Worm (Caenorhabditis elegans): ENCODE measurements around the gene F20B10.3.

Gene F20B10.3

DNA sequence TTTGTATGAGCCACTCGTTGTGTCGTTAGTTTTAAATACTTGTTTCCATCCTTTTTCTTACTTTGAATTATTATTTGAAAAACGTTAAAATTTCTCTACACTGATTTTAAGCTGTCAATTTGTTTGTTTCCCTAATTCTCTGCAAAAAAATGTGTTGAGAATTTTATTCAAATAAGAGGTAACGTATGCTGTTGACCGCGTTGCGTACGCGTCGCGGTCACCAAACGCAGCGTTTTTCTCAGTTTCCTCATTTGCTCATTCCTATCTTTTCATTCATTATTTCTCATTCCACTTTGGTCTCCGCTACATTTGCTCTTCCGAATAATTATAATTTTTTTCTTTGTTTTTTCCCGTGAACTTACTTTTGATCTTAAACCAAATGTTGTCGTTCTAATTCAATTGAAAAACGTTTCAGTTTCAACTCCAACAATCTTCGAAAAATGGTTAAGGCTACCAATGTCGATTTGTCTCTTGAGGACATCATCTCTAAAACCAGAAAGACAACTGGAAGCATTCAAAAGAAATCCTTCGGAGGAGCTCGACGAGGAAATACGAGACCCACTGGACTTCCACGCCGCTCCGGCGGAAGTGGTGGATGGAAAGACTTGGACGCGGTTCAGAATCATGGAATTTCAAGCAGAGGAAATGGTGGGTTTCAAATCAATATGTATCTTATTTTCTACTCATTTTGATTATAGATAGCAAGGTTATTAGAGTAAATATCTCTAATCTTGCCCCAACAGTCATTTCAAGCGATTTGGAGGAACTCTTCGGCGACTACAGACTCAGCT lies 45.0 kb upstream of the F20B10.3 start, which contains the start of gene aly-3:
Gene aly-3 (plus strand): TSS at position 409 of the 791 bp plus-strand sequence.
- TF ChIP-seq unc-62 (GFP tag; optimal IDR thresholded peaks at IDR 0.05 in 1 of 2), result peak in 1 of 2 experiments; percentile 39
- no peak for TF ChIP-seq unc-62 (tag; optimal IDR thresholded peaks at IDR 0.05)
- no peak for TF ChIP-seq daf-16 (GFP tag; optimal IDR thresholded peaks at IDR 0.05)
- peak; percentile 44 for TF ChIP-seq daf-16 (tag; optimal IDR thresholded peaks at IDR 0.05)
- TF ChIP-seq ama-1 (optimal IDR thresholded peaks at IDR 0.05), result no peak
- peak; percentile 64 for TF ChIP-seq mes-2 (tag; optimal IDR thresholded peaks at IDR 0.05; ENCODE audit: poor library complexity, severe bottlenecking)
- TF ChIP-seq dve-1 (tag; optimal IDR thresholded peaks at IDR 0.05; ENCODE audit: insufficient read depth), result peak; percentile 39
- peak; percentile 12 for TF ChIP-seq dpl-1 (GFP tag; optimal IDR thresholded peaks at IDR 0.05)
- peak in 1 of 2 experiments; percentile 57 for TF ChIP-seq lsy-2 (tag; optimal IDR thresholded peaks at IDR 0.05)
- peak; percentile 92 for TF ChIP-seq aha-1 (tag)
- TF ChIP-seq lin-38 (GFP tag; IDR thresholded peaks at IDR 0.05), result peak; percentile 49; the same call in 1 of the 2 replicates
- peak; percentile 47 for TF ChIP-seq mep-1 (tag; optimal IDR thresholded peaks at IDR 0.05)
- TF ChIP-seq nhr-25 (tag; optimal IDR thresholded peaks at IDR 0.05; ENCODE audit: borderline replicate concordance, insufficient read depth), result no peak
- no peak for TF ChIP-seq T20F7.1 (GFP tag; optimal IDR thresholded peaks at IDR 0.05)

DNA sequence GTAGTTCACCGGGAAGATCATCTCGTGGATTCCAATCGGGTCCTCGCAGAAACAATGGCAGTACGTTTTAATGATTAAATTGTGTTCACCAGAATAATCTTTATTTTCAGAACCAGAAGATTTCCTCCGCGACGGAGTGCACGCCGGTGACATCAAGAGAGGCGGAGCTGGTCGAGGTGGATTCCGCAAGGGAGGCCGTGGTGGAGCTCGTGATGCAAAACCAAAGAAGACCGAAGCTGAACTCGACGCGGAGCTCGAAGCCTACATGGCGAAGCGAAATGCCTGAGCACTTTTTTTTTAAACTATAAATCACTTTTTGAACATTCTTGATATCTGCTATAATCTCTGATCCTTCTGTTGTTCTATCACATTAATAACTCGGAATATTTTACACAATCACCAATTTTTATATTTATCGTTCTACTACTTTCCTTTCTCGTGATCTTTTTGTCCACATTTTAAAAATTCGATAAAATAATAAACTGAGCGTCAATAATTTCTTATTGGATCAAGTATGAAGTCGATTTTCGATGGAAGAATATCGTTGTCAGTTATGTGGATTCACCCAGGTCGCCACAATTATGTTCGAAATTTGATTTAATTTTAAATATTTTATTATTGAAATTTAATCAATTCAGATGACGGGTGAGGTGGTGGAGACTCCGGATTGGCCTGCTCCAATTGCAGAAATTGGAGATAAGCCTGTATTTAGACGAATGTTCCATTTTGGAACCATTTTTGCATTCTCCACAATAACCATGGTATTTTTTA lies 43.5 kb upstream of the F20B10.3 start, which contains the start of gene dhhc-6:
Gene dhhc-6 (plus strand): TSS at position 639 of the 771 bp plus-strand sequence.
- TF ChIP-seq lin-1 (GFP tag; IDR thresholded peaks at IDR 0.05), result no peak
- TF ChIP-seq nhr-111 (GFP tag; optimal IDR thresholded peaks at IDR 0.05), result no peak
- no peak for TF ChIP-seq T26A8.4 (GFP tag; IDR thresholded peaks at IDR 0.05)
- no peak for TF ChIP-seq mxl-2 (GFP tag; conservative IDR thresholded peaks at IDR 0.05)
- no peak for TF ChIP-seq hlh-11 (tag; optimal IDR thresholded peaks at IDR 0.05)
- TF ChIP-seq snpc-4 (tag; optimal IDR thresholded peaks at IDR 0.05), result no peak
- no peak for TF ChIP-seq skn-1 (tag; optimal IDR thresholded peaks at IDR 0.05)
- peak; percentile 30 for TF ChIP-seq mep-1 (tag; optimal IDR thresholded peaks at IDR 0.05)
- no peak for TF ChIP-seq ctbp-1 (GFP tag; IDR thresholded peaks at IDR 0.05)
- no peak for TF ChIP-seq ZK337.2 (GFP tag; IDR thresholded peaks at IDR 0.05)
- peak; percentile 75 for TF ChIP-seq set-16 (GFP tag; IDR thresholded peaks at IDR 0.05)
- no peak for TF ChIP-seq rbr-2 (tag; optimal IDR thresholded peaks at IDR 0.05)
- no peak for TF ChIP-seq F49E8.2 (tag; optimal IDR thresholded peaks at IDR 0.05; ENCODE audit: borderline replicate concordance)
- no peak for TF ChIP-seq unc-39 (tag; optimal IDR thresholded peaks at IDR 0.05)
- TF ChIP-seq jun-1 (tag; optimal IDR thresholded peaks at IDR 0.05), result no peak
- peak; percentile 31; the same call in 1 of the 2 replicates for TF ChIP-seq snpc-1.2 (GFP tag; IDR thresholded peaks at IDR 0.05)
- TF ChIP-seq lin-38 (GFP tag; IDR thresholded peaks at IDR 0.05), result peak; percentile 44
- TF ChIP-seq arid-1 (GFP tag; conservative IDR thresholded peaks at IDR 0.05), result no peak
- TF ChIP-seq T20F7.1 (GFP tag; optimal IDR thresholded peaks at IDR 0.05), result no peak
- TF ChIP-seq nhr-25 (tag; optimal IDR thresholded peaks at IDR 0.05; ENCODE audit: borderline replicate concordance, insufficient read depth), result no peak

DNA sequence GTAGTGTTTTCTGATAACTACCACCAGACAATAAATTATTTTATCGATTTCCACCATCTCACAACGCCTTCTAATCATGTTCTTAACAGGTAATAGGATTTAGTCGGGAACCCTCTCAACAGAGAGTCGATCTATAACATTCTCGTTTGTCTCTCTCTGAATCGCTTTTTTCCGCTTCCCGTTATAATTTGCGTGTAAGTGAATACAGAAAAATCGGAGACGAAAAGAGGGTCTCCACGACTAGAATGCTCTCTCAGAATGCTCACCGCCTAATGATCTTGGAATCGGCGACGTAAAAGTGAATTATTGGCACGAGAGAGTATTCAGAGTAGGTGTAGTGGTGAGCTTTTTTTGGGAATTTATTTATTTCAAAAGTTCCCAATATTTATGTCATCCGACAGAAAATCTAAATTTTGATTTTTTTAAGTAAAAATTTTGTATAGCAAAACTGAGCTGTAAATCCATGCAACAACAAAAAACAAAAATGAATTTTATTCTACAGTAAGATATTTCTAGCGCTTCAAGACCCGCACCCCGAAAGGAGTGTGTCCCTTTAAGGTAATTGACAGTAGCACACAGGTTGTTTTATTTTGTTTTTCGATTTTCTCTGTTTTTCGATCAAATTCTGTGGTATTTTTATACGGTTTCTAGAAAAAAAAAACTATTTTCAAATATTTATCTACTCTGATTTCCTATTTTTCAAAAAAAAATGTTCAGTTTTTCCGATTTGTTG lies 41.1 kb upstream of the F20B10.3 start:
- TF ChIP-seq snpc-4 (tag; optimal IDR thresholded peaks at IDR 0.05) (no peak), aha-1 (tag) (peak; percentile 1), lsy-2 (tag; optimal IDR thresholded peaks at IDR 0.05) (peak in 1 of 2 experiments; percentile 22)

DNA sequence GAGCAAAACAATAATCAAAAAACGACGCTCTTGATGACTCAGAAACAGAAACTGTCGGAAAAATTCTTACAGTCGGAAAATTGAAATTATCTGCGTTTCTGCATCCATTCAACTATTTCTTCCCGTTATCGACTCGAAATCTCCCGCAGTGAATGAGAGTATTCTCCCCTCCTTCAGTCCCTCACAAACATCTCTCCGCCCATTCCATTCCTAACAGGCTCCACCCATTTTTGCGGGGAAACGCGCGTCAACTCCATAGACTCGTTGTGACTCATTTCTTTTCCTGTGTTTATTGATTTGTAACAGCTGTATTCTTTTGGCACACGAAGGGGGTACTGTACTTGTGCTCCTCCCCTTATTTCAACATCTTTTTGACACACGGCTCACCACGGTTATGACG lies 40.2 kb upstream of the F20B10.3 start:
- TF ChIP-seq nhr-111 (GFP tag; optimal IDR thresholded peaks at IDR 0.05) (no peak), zfp-3 (GFP tag; conservative IDR thresholded peaks at IDR 0.05) (no peak), lsy-2 (tag; optimal IDR thresholded peaks at IDR 0.05) (peak in 1 of 2 experiments; percentile 30), hlh-11 (tag; optimal IDR thresholded peaks at IDR 0.05) (peak; percentile 12), nhr-102 (tag; optimal IDR thresholded peaks at IDR 0.05) (no peak), pha-4 (GFP tag; IDR thresholded peaks at IDR 0.05) (no peak), pha-4 (tag; optimal IDR thresholded peaks at IDR 0.05) (peak; percentile 12), hmg-1.1 (GFP tag; IDR thresholded peaks at IDR 0.05) (0 out of 2 replicates have a peak, but pooled peaks have one; percentile 12), ama-1 (optimal IDR thresholded peaks at IDR 0.05) (no peak), php-3 (GFP tag; IDR thresholded peaks at IDR 0.05) (no peak)

All from whole organism, L4 larva.